Worm (Caenorhabditis elegans) whole organism, L2 larva: ENCODE data around the gene Y73B3B.3.
"Not testable (repeated sequence)": the region's sequence is repeated elsewhere in the genome, so short reads cannot be mapped to it uniquely, and the experiment has no call there.

Source experiments
- ceh-82 ChIP-seq: fragments of 150-350 bp; optimal IDR thresholded peaks from 2 replicates; lab custom pipeline; 2014; ENCODE audit warnings: missing biosample characterization, missing genetic modification characterization
- lin-11 ChIP-seq: fragments of 150-350 bp; sonication (generic microtip); optimal IDR thresholded peaks from 2 replicates; lab custom pipeline; 2014; ENCODE audit warnings: missing biosample characterization, missing genetic modification characterization, inconsistent platforms, mixed read lengths
- mdl-1 ChIP-seq, 2 experiments: fragments of 150-350 bp in 1 of 2; sonication (generic microtip) in 1 of 2; optimal IDR thresholded peaks; 2 replicates each; lab custom pipeline; 2017; ENCODE audit warnings: missing biosample characterization in 2 of 2, missing genetic modification characterization in 2 of 2
- nhr-12 ChIP-seq: fragments of 150-350 bp; optimal IDR thresholded peaks from 2 replicates; lab custom pipeline; 2014; ENCODE audit warnings: missing biosample characterization, missing genetic modification characterization
- unc-39 ChIP-seq: fragments of 150-350 bp; optimal IDR thresholded peaks from 2 replicates; lab custom pipeline; 2014; ENCODE audit warnings: missing biosample characterization, missing genetic modification characterization

- not testable (repeated sequence) for TF ChIP-seq mdl-1 (tag; optimal IDR thresholded peaks at IDR 0.05; lab: Kevin White, UChicago); nhr-12 (tag; lab: Kevin White, UChicago); ceh-82 (tag; lab: Kevin White, UChicago); unc-39; lin-11 (tag; lab: Kevin White, UChicago)
These were observed at the start of gene Y73B3B.3 for ce11 chrX:209695-210094.
